Fruit fly (Drosophila melanogaster) Kc167 (cell line): Measurements from ENCODE around the gene wus.

ENCODE experiments used
- Myc ChIP-seq: fragments of >200 bp; optimal IDR thresholded peaks from 2 replicates; lab custom pipeline; 2017; ENCODE audit warnings: missing external identifiers
- h ChIP-seq: fragments of >200 bp; optimal IDR thresholded peaks from 3 replicates; lab custom pipeline; 2018; ENCODE audit warnings: missing external identifiers
- psq ChIP-seq: fragments of >200 bp; optimal IDR thresholded peaks from 2 replicates; lab custom pipeline; 2017; ENCODE audit warnings: missing external identifiers

dm6 chrX:16906065-16906464 is 34.6 kb downstream of the wus start:
- no peak for TF ChIP-seq psq (lab: Kevin White, UChicago)
- TF ChIP-seq Myc (lab: Kevin White, UChicago) = no peak
- no peak for TF ChIP-seq h (lab: Kevin White, UChicago)
